Worm (Caenorhabditis elegans): ENCODE measurements around the gene alh-2.

The alh-2 gene

DNA sequence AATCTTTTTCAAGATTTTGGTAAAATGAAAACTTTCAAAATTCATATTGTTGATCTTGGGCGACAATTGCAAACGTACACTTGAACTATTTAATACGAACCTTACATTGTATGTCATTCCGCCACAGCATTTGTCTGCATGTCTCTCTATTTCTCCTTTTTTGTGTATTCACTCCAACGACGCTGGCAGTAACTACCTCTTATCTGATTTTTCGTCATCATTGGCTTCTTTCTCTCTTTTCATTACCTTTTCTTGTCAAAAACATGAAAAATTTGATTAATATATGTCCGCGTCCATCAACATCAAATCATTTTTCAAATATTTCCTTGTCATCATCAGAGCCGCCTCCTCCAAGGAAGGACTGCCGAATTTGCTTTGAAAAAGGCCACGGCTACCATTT lies 33.9 kb upstream of the alh-2 start, which contains the start of gene nhr-177:
TSS of gene nhr-177 (plus strand) at position 167 of the 400 bp plus-strand sequence.
- TF ChIP-seq nhr-80 (tag; optimal IDR thresholded peaks at IDR 0.05) (peak; percentile 69), K11D2.4 (GFP tag; IDR thresholded peaks at IDR 0.05) (no peak)

- TF ChIP-seq ceh-40 (GFP tag; IDR thresholded peaks at IDR 0.05) (no peak), hlh-26 (GFP tag; conservative IDR thresholded peaks at IDR 0.05) (no peak), hsf-1 (GFP tag; IDR thresholded peaks at IDR 0.05) (no peak), zim-3 (tag; optimal IDR thresholded peaks at IDR 0.05) (no peak), Y67H2A.10 (GFP tag; conservative IDR thresholded peaks at IDR 0.05) (no peak), madf-10 (tag; optimal IDR thresholded peaks at IDR 0.05) (no peak)
Observed at ce11 chrV:1611570-1611969, 32.4 kb upstream of the alh-2 start.

ce11 chrV:1614726-1615125 lies 29.2 kb upstream of the alh-2 start, which contains the start of gene srbc-41:
Gene srbc-41 (minus strand): TSS chrV:1614826.
- TF ChIP-seq C17E4.6 (GFP tag; IDR thresholded peaks at IDR 0.05) = no peak
- TF ChIP-seq B0035.1 (tag; optimal IDR thresholded peaks at IDR 0.05) = no peak
- TF ChIP-seq madf-8 (GFP tag; conservative IDR thresholded peaks at IDR 0.05) = no peak
- TF ChIP-seq nhr-120 (GFP tag; IDR thresholded peaks at IDR 0.05) = no peak
- no peak for TF ChIP-seq snpc-3.4 (tag; optimal IDR thresholded peaks at IDR 0.05)
- no peak for TF ChIP-seq pha-4 (tag; optimal IDR thresholded peaks at IDR 0.05)
- TF ChIP-seq attf-6 (GFP tag; IDR thresholded peaks at IDR 0.05) = no peak
- TF ChIP-seq nfya-2 (GFP tag; IDR thresholded peaks at IDR 0.05) = no peak
- TF ChIP-seq ekl-4 (GFP tag; IDR thresholded peaks at IDR 0.05) = no peak
- TF ChIP-seq ets-4 (GFP tag; optimal IDR thresholded peaks at IDR 0.05) = no peak

DNA sequence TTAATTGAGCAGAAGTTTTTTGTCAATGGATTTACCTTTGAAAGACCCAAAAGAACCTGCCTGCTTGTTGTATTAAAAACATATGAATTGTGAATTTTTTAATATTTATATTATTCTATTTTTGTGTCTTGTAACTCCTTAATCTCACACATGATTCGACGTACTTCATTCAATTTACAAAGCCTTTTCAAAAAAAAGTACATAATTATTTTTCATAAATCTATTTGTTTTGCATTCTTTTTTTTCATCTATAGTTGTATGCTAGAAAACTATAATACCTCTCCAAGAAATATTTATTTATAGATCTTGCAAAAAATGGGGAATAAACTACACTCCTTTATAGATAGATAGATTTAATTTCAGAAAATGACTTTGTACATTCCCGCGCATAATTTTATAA lies 25.2 kb upstream of the alh-2 start, which contains the start of gene nhr-179:
TSS of gene nhr-179 (minus strand) at position 101 of the 400 bp plus-strand sequence.
- TF ChIP-seq cebp-1 (GFP tag; IDR thresholded peaks at IDR 0.05) = no peak
- TF ChIP-seq cebp-1 (tag; optimal IDR thresholded peaks at IDR 0.05) = no peak
- no peak for TF ChIP-seq egrh-3 (GFP tag; IDR thresholded peaks at IDR 0.05)
- TF ChIP-seq lin-26 (GFP tag; IDR thresholded peaks at IDR 0.05) = no peak
- TF ChIP-seq hmg-1.2 (GFP tag; IDR thresholded peaks at IDR 0.05) = no peak
- TF ChIP-seq F49E8.2 (tag; optimal IDR thresholded peaks at IDR 0.05; ENCODE audit: insufficient read depth) = no peak
- TF ChIP-seq madf-3 (GFP tag; IDR thresholded peaks at IDR 0.05) = no peak
- no peak for TF ChIP-seq F52B5.7 (tag; optimal IDR thresholded peaks at IDR 0.05)
- TF ChIP-seq zim-3 (tag; optimal IDR thresholded peaks at IDR 0.05) = no peak
- no peak for TF ChIP-seq bed-2 (GFP tag; IDR thresholded peaks at IDR 0.05)
- TF ChIP-seq egl-18 (GFP tag; IDR thresholded peaks at IDR 0.05) = no peak
- no peak for TF ChIP-seq ceh-79 (tag; optimal IDR thresholded peaks at IDR 0.05)
- no peak for TF ChIP-seq mxl-1 (tag; optimal IDR thresholded peaks at IDR 0.05)
- TF ChIP-seq nhr-120 (GFP tag; IDR thresholded peaks at IDR 0.05) = no peak

DNA sequence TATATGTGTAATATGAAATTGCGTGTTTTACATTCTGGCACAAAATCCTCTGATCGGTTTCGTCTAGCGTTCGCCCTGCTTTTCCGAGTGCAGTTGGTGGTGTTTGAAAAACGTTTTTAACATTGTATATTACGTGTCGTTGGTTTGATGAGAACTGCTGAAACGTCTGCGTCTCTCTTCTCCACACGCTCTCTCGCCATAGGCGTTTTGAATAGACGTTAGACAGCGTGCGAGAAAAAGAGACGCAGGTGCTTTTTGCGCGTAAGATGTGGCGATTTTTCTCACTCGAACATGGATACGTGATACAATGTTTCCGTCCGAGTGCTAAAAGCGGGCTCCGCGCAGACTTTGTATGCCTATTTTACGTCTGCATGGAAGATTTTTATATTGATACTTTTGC lies 23.4 kb upstream of the alh-2 start:
- TF ChIP-seq hmg-1.2 (GFP tag; IDR thresholded peaks at IDR 0.05) (peak; percentile 95), lin-54 (GFP tag; optimal IDR thresholded peaks at IDR 0.05) (no peak)

DNA sequence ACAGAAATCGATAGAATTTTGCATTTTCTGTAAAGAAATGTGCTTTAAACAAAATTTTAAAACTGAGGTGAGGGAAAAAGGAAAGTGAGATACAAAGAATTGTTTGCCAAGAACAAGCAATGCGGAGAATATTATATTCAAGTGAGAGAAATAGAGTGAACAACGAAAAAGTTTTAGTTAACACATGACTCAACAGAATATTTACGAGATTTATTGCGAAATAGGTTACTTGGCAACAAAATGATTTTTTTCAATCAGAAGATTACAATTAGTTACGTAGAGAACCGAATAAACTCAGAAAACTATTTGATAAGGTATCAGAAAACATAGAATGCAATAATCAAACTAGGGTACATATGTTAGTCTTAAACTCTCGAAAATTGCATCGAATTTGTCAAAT lies 22.5 kb upstream of the alh-2 start, which contains the start of gene nhr-117:
TSS of gene nhr-117 (minus strand) at position 27 of the 400 bp plus-strand sequence.
- TF ChIP-seq hmg-20 (GFP tag; IDR thresholded peaks at IDR 0.05) (no peak), atf-7 (tag; optimal IDR thresholded peaks at IDR 0.05) (no peak), bed-2 (GFP tag; IDR thresholded peaks at IDR 0.05) (no peak), nhr-27 (tag; optimal IDR thresholded peaks at IDR 0.05) (no peak), D2030.7 (GFP tag; IDR thresholded peaks at IDR 0.05) (no peak), Y67H2A.10 (GFP tag; conservative IDR thresholded peaks at IDR 0.05) (no peak), sea-2 (GFP tag; IDR thresholded peaks at IDR 0.05) (no peak), cebp-1 (GFP tag; IDR thresholded peaks at IDR 0.05) (peak; percentile 86), cebp-1 (tag; optimal IDR thresholded peaks at IDR 0.05) (peak; percentile 95), attf-5 (GFP tag; optimal IDR thresholded peaks at IDR 0.05) (peak; percentile 1)

Measured in whole organism, young adult.